Worm (Caenorhabditis elegans): ENCODE results near the gene C18B2.5.

ce11 chrX:3618842-3619241 lies 8.0 kb upstream of the C18B2.5 start:
- TF ChIP-seq flt-1 (GFP tag; IDR thresholded peaks at IDR 0.05): no peak
- no peak for TF ChIP-seq ztf-23 (GFP tag; IDR thresholded peaks at IDR 0.05)
- TF ChIP-seq med-1 (GFP tag; optimal IDR thresholded peaks at IDR 0.05; ENCODE audit: insufficient read depth): no peak
